Fruit fly (Drosophila melanogaster) whole organism, embryonic: ENCODE data around the gene ca.

Experiments
- Bdp1 ChIP-seq: fragments of 200-800 bp; sonication (Bioruptor generic); optimal IDR thresholded peaks from 3 replicates; lab custom pipeline; 2016; ENCODE audit warnings: missing biosample characterization, missing genetic modification characterization
- CG10209 ChIP-seq: fragments of 200-800 bp; sonication (Bioruptor generic); optimal IDR thresholded peaks from 3 replicates; lab custom pipeline; 2017; ENCODE audit warnings: missing biosample characterization, mild to moderate bottlenecking, missing genetic modification characterization, missing genetic modification reagents
- CG10267 ChIP-seq: fragments of 200-800 bp; sonication (Bioruptor generic); optimal IDR thresholded peaks from 2 replicates; lab custom pipeline; 2018; ENCODE audit warnings: missing biosample characterization, mild to moderate bottlenecking, missing genetic modification characterization, moderate library complexity
- CG11456 ChIP-seq: fragments of 200-800 bp; sonication (Bioruptor generic); IDR thresholded peaks from 3 replicates; pipeline ENCODE4 v1.3.6; 2022; ENCODE audit warnings: missing biosample characterization, missing genetic modification characterization
- CG12299 ChIP-seq: fragments of 200-800 bp; sonication (Bioruptor generic); optimal IDR thresholded peaks from 2 replicates; lab custom pipeline; 2018; ENCODE audit warnings: missing biosample characterization, mild to moderate bottlenecking, missing genetic modification characterization
- CG12659 ChIP-seq: fragments of 200-800 bp; sonication (Bioruptor generic); optimal IDR thresholded peaks from 3 replicates; lab custom pipeline; 2017; ENCODE audit warnings: mild to moderate bottlenecking, missing biosample characterization, missing genetic modification reagents, missing genetic modification characterization
- CG17612 ChIP-seq: fragments of 200-800 bp; sonication (Bioruptor generic); IDR thresholded peaks from 2 replicates; pipeline ENCODE4 v1.3.6; 2022; ENCODE audit warnings: missing biosample characterization, missing genetic modification characterization
- CG1792 ChIP-seq: fragments of 200-800 bp; sonication (Bioruptor generic); optimal IDR thresholded peaks from 2 replicates; lab custom pipeline; 2016; ENCODE audit warnings: missing biosample characterization, missing genetic modification characterization
- CG18011 ChIP-seq: fragments of 200-800 bp; sonication (Bioruptor generic); optimal IDR thresholded peaks from 2 replicates; lab custom pipeline; 2017; ENCODE audit warnings: missing biosample characterization, missing genetic modification characterization, mild to moderate bottlenecking, moderate library complexity, missing genotype
- CG2120 ChIP-seq: fragments of 200-800 bp; sonication (Bioruptor generic); optimal IDR thresholded peaks from 3 replicates; lab custom pipeline; 2016; ENCODE audit warnings: missing biosample characterization, missing genetic modification characterization
- CG31365 ChIP-seq: fragments of 200-800 bp; sonication (Bioruptor generic); optimal IDR thresholded peaks from 2 replicates; lab custom pipeline; 2018; ENCODE audit warnings: missing biosample characterization, mild to moderate bottlenecking, missing genetic modification characterization
- CG31388 ChIP-seq: fragments of 200-800 bp; sonication (Bioruptor generic); optimal IDR thresholded peaks from 2 replicates; lab custom pipeline; 2016; ENCODE audit warnings: missing biosample characterization, missing genetic modification characterization
- CG3407 ChIP-seq: fragments of 200-800 bp; sonication (Bioruptor generic); optimal IDR thresholded peaks from 2 replicates; lab custom pipeline; 2018; ENCODE audit warnings: missing biosample characterization, mild to moderate bottlenecking, missing genetic modification characterization
- CG4404 ChIP-seq: fragments of 200-800 bp; sonication (Bioruptor generic); IDR thresholded peaks from 2 replicates; pipeline ENCODE4 v1.3.6; 2022; ENCODE audit warnings: missing biosample characterization, missing genetic modification characterization
- CG6689 ChIP-seq: fragments of 200-800 bp; sonication (Bioruptor generic); IDR thresholded peaks from 2 replicates; pipeline ENCODE4 v1.3.6; 2022; ENCODE audit warnings: missing biosample characterization, missing genetic modification characterization
- CG7745 ChIP-seq: fragments of 200-800 bp; sonication (Bioruptor generic); optimal IDR thresholded peaks from 2 replicates; lab custom pipeline; 2018; ENCODE audit warnings: missing biosample characterization, mild to moderate bottlenecking, missing genetic modification characterization, moderate library complexity
- CG7928 ChIP-seq: fragments of 200-800 bp; sonication (Bioruptor generic); optimal IDR thresholded peaks from 2 replicates; lab custom pipeline; 2017; ENCODE audit warnings: missing biosample characterization, mild to moderate bottlenecking, missing genetic modification characterization
- Hmx ChIP-seq: fragments of 200-800 bp; sonication (Bioruptor generic); optimal IDR thresholded peaks from 2 replicates; lab custom pipeline; 2016; ENCODE audit warnings: missing biosample characterization, missing genetic modification characterization
- Hr39 ChIP-seq: fragments of >200 bp; optimal IDR thresholded peaks from 2 replicates; lab custom pipeline; 2017
- Hsf ChIP-seq: fragments of 200-800 bp; sonication (Bioruptor generic); optimal IDR thresholded peaks from 3 replicates; lab custom pipeline; 2016; ENCODE audit warnings: missing biosample characterization, missing genetic modification characterization
- NC2β ChIP-seq: fragments of 200-800 bp; sonication (Bioruptor generic); optimal IDR thresholded peaks from 2 replicates; lab custom pipeline; 2016; ENCODE audit warnings: missing biosample characterization, missing genetic modification characterization
- NK7.1 ChIP-seq: fragments of 200-800 bp; sonication (Bioruptor generic); optimal IDR thresholded peaks from 3 replicates; lab custom pipeline; 2016; ENCODE audit warnings: missing biosample characterization, missing genetic modification characterization
- Nf-YA ChIP-seq: fragments of 200-800 bp; sonication (Bioruptor generic); IDR thresholded peaks from 2 replicates; pipeline ENCODE4 v1.3.6; 2022; ENCODE audit warnings: missing biosample characterization, missing genetic modification characterization
- Opbp ChIP-seq: fragments of 200-800 bp; sonication (Bioruptor generic); IDR thresholded peaks from 3 replicates; pipeline ENCODE4 v1.3.6; 2022; ENCODE audit warnings: missing biosample characterization, missing genetic modification characterization; ENCODE audit not compliant: partially characterized antibody
- Tbp ChIP-seq: fragments of >200 bp; optimal IDR thresholded peaks from 2 replicates; lab custom pipeline; 2018; ENCODE audit warnings: missing biosample characterization, missing genetic modification characterization
- Xrp1 ChIP-seq: fragments of 200-800 bp; sonication (Bioruptor generic); IDR thresholded peaks from 2 replicates; pipeline ENCODE4 v1.3.6; 2022; ENCODE audit warnings: missing biosample characterization, missing genetic modification characterization
- ab ChIP-seq: fragments of 200-800 bp; sonication (Bioruptor generic); optimal IDR thresholded peaks from 2 replicates; lab custom pipeline; 2016; ENCODE audit warnings: missing biosample characterization, missing genetic modification characterization
- bsh ChIP-seq, 2 experiments: fragments of 200-800 bp; sonication (Bioruptor generic); optimal IDR thresholded peaks; 2 replicates each; lab custom pipeline; 2017 to 2018; ENCODE audit warnings: mild to moderate bottlenecking in 2 of 2, missing biosample characterization in 2 of 2, missing genetic modification characterization in 2 of 2, moderate library complexity in 1 of 2
- caup ChIP-seq: fragments of 200-800 bp; sonication (Bioruptor generic); optimal IDR thresholded peaks from 3 replicates; lab custom pipeline; 2017; ENCODE audit warnings: missing biosample characterization, mild to moderate bottlenecking, missing genetic modification characterization, moderate library complexity; ENCODE audit not compliant: severe bottlenecking
- cg ChIP-seq: fragments of 200-800 bp; sonication (Bioruptor generic); optimal IDR thresholded peaks from 3 replicates; lab custom pipeline; 2019; ENCODE audit warnings: missing biosample characterization, mild to moderate bottlenecking, missing genetic modification characterization, moderate library complexity
- disco-r ChIP-seq: fragments of 200-800 bp; sonication (Bioruptor generic); optimal IDR thresholded peaks from 2 replicates; lab custom pipeline; 2016; ENCODE audit warnings: missing biosample characterization, missing genetic modification characterization
- dm ChIP-seq: fragments of 200-800 bp; sonication (Bioruptor generic); optimal IDR thresholded peaks from 3 replicates; lab custom pipeline; 2016; ENCODE audit warnings: missing biosample characterization, missing genetic modification characterization
- dysf ChIP-seq: fragments of 200-800 bp; sonication (Bioruptor generic); IDR thresholded peaks from 3 replicates; pipeline ENCODE4 v1.3.6; 2022; ENCODE audit warnings: missing biosample characterization, missing genetic modification characterization
- emc ChIP-seq: fragments of 200-800 bp; sonication (Bioruptor generic); optimal IDR thresholded peaks from 2 replicates; lab custom pipeline; 2016; ENCODE audit warnings: missing biosample characterization, missing genetic modification characterization
- ewg ChIP-seq: fragments of 200-800 bp; sonication (Bioruptor generic); optimal IDR thresholded peaks from 3 replicates; lab custom pipeline; 2017; ENCODE audit warnings: mild to moderate bottlenecking, missing biosample characterization, missing genetic modification reagents, missing genetic modification characterization
- eyg ChIP-seq: fragments of 200-800 bp; sonication (Bioruptor generic); optimal IDR thresholded peaks from 3 replicates; lab custom pipeline; 2016; ENCODE audit warnings: missing biosample characterization, missing genetic modification characterization
- jumu ChIP-seq: fragments of 200-800 bp; sonication (Bioruptor generic); optimal IDR thresholded peaks from 3 replicates; lab custom pipeline; 2016; ENCODE audit warnings: missing biosample characterization, missing genetic modification characterization
- lmd ChIP-seq: fragments of 200-800 bp; sonication (Bioruptor generic); IDR thresholded peaks from 2 replicates; pipeline ENCODE4 v1.3.6; 2022; ENCODE audit warnings: missing biosample characterization, missing genetic modification characterization
- mam ChIP-seq: fragments of 200-800 bp; sonication (Bioruptor generic); optimal IDR thresholded peaks from 3 replicates; lab custom pipeline; 2016; ENCODE audit warnings: missing biosample characterization, missing genetic modification characterization
- nerfin-2 ChIP-seq: fragments of 200-800 bp; sonication (Bioruptor generic); IDR thresholded peaks from 2 replicates; pipeline ENCODE4 v1.3.6; 2022; ENCODE audit warnings: missing biosample characterization, missing genetic modification characterization; ENCODE audit not compliant: partially characterized antibody
- nom ChIP-seq: fragments of 200-800 bp; sonication (Bioruptor generic); optimal IDR thresholded peaks from 2 replicates; lab custom pipeline; 2017; ENCODE audit warnings: missing biosample characterization, missing genetic modification characterization, mild to moderate bottlenecking, moderate library complexity, missing genetic modification reagents
- pfk ChIP-seq: fragments of 200-800 bp; sonication (Bioruptor generic); optimal IDR thresholded peaks from 2 replicates; lab custom pipeline; 2018; ENCODE audit warnings: missing biosample characterization, mild to moderate bottlenecking, missing genetic modification characterization, moderate library complexity
- prd ChIP-seq, 3 experiments: fragments of >200 bp in 2 of 3; fragments of 200-800 bp in 1 of 3; sonication (Bioruptor generic) in 1 of 3; optimal IDR thresholded peaks in 2 of 3; IDR thresholded peaks in 1 of 3; 2 replicates in 2 of 3; 3 replicates in 1 of 3; pipeline versions ENCODE4 v1.3.6 to Lab custom; 2017 to 2022; ENCODE audit warnings: missing biosample characterization in 1 of 3, missing genetic modification characterization in 1 of 3
- psq ChIP-seq: fragments of 200-800 bp; sonication (Bioruptor generic); optimal IDR thresholded peaks from 2 replicates; lab custom pipeline; 2017; ENCODE audit warnings: missing biosample characterization, missing genetic modification characterization
- row ChIP-seq: fragments of 200-800 bp; sonication (Bioruptor generic); IDR thresholded peaks from 3 replicates; pipeline ENCODE4 v1.3.6; 2022; ENCODE audit warnings: missing biosample characterization, missing genetic modification characterization
- salm ChIP-seq: fragments of 200-800 bp; sonication (Bioruptor generic); optimal IDR thresholded peaks from 2 replicates; lab custom pipeline; 2018; ENCODE audit warnings: missing biosample characterization, mild to moderate bottlenecking, missing genetic modification characterization
- so ChIP-seq: fragments of 200-800 bp; sonication (Bioruptor generic); IDR thresholded peaks from 3 replicates; pipeline ENCODE4 v1.3.6; 2022; ENCODE audit warnings: missing biosample characterization, missing genetic modification characterization
- usp ChIP-seq: fragments of >200 bp; optimal IDR thresholded peaks from 2 replicates; lab custom pipeline; 2017; ENCODE audit warnings: missing biosample characterization, missing genetic modification characterization
- vvl ChIP-seq: fragments of 200-800 bp; sonication (Bioruptor generic); IDR thresholded peaks from 2 replicates; pipeline ENCODE4 v1.3.6; 2022; ENCODE audit warnings: missing biosample characterization, missing genetic modification characterization
- wor ChIP-seq: fragments of 200-800 bp; sonication (Bioruptor generic); IDR thresholded peaks from 2 replicates; pipeline ENCODE4 v1.3.6; 2022; ENCODE audit warnings: missing biosample characterization, missing genetic modification characterization

The ca gene

dm6 chr3R:29802753-29803313 is 3.8 kb upstream of the ca start, which contains the start of the genes Etfb and CG7789 (continued):
- peak; percentile 67 to 96 for TF ChIP-seq bsh (GFP tag; optimal IDR thresholded peaks at IDR 0.05; lab: Kevin White, UChicago)
- TF ChIP-seq row (GFP tag; lab: Robert Waterston, UW) = peak; percentile 93
- no peak for TF ChIP-seq CG7745 (tag; lab: Kevin White, UChicago)
- TF ChIP-seq disco-r (GFP tag; lab: Kevin White, UChicago) = peak; percentile 44
- no peak for TF ChIP-seq cg
- peak; percentile 55 for TF ChIP-seq NK7.1 (GFP tag; lab: Kevin White, UChicago)
- peak; percentile 37 for TF ChIP-seq CG10267
- peak; percentile 53; the same call in 1 of the 2 replicates for TF ChIP-seq nerfin-2
- peak; percentile 80 for TF ChIP-seq NC2β (GFP tag; lab: Kevin White, UChicago)
- 0 out of 3 replicates have a peak, but pooled peaks have one; percentile 8 for TF ChIP-seq so (GFP tag; lab: Robert Waterston, UW)
- no peak for TF ChIP-seq CG7928 (GFP tag; lab: Kevin White, UChicago)
- no peak for TF ChIP-seq CG31388 (GFP tag; lab: Kevin White, UChicago)
- peak; percentile 83; the same call in 1 of the 2 replicates for TF ChIP-seq vvl (GFP tag; lab: Robert Waterston, UW)
- TF ChIP-seq salm = peak; percentile 31
- no peak for TF ChIP-seq prd (optimal IDR thresholded peaks at IDR 0.05; lab: Kevin White, UChicago)
- peak; percentile 80 for TF ChIP-seq prd (GFP tag; IDR thresholded peaks at IDR 0.05; lab: Robert Waterston, UW)
- TF ChIP-seq CG2120 = peak; percentile 92
- peak; percentile 74 for TF ChIP-seq eyg (GFP tag; lab: Kevin White, UChicago)
- TF ChIP-seq CG6689 (GFP tag; lab: Robert Waterston, UW) = peak; percentile 73
- peak; percentile 65 for TF ChIP-seq Xrp1 (GFP tag; lab: Robert Waterston, UW)
- peak; percentile 43; the same call in 1 of the 2 replicates for TF ChIP-seq wor (GFP tag; lab: Robert Waterston, UW)
- TF ChIP-seq lmd (GFP tag; lab: Robert Waterston, UW) = peak; percentile 77
- TF ChIP-seq dm (GFP tag; lab: Kevin White, UChicago) = peak; percentile 72
- TF ChIP-seq ab = no peak
- TF ChIP-seq jumu (GFP tag; lab: Kevin White, UChicago) = peak; percentile 78
- TF ChIP-seq CG10209 (GFP tag; lab: Kevin White, UChicago) = peak; percentile 59
- peak; percentile 42 for TF ChIP-seq CG18011 (GFP tag; lab: Kevin White, UChicago)
- TF ChIP-seq Hr39 (lab: Kevin White, UChicago) = no peak
- TF ChIP-seq Hmx (GFP tag; lab: Kevin White, UChicago) = no peak
- TF ChIP-seq CG11456 (GFP tag; lab: Robert Waterston, UW) = peak; percentile 85
- TF ChIP-seq Bdp1 (GFP tag; lab: Kevin White, UChicago) = peak; percentile 55
- TF ChIP-seq Hsf (GFP tag; lab: Kevin White, UChicago) = peak; percentile 83
- peak; percentile 86 for TF ChIP-seq CG12659 (GFP tag; lab: Kevin White, UChicago)
- no peak for TF ChIP-seq usp
- no peak for TF ChIP-seq CG31365 (tag; lab: Kevin White, UChicago)
- TF ChIP-seq psq = no peak
- peak; percentile 43; the same call in 1 of the 2 replicates for TF ChIP-seq CG17612 (GFP tag; lab: Robert Waterston, UW)
- TF ChIP-seq caup (GFP tag; lab: Kevin White, UChicago) = peak; percentile 63
- peak; percentile 68 for TF ChIP-seq CG12299
- peak; percentile 79 for TF ChIP-seq Opbp
- no peak for TF ChIP-seq Tbp (GFP tag; lab: Kevin White, UChicago)
- peak; percentile 99 for TF ChIP-seq nom
- TF ChIP-seq CG1792 (GFP tag; lab: Kevin White, UChicago) = no peak
- peak; percentile 12 for TF ChIP-seq emc
- peak; percentile 70 for TF ChIP-seq CG4404 (GFP tag; lab: Robert Waterston, UW)
- peak; percentile 83 for TF ChIP-seq mam
- TF ChIP-seq pfk (GFP tag; lab: Kevin White, UChicago) = no peak
- peak; percentile 82 for TF ChIP-seq dysf (GFP tag; lab: Robert Waterston, UW)
- TF ChIP-seq CG3407 = no peak
- TF ChIP-seq ewg (GFP tag; lab: Kevin White, UChicago) = peak; percentile 44
- 0 out of 2 replicates have a peak, but pooled peaks have one; percentile 20 for TF ChIP-seq Nf-YA (GFP tag; lab: Robert Waterston, UW)
